Worm (Caenorhabditis elegans): Measurements from ENCODE around the gene vap-2.

DNA sequence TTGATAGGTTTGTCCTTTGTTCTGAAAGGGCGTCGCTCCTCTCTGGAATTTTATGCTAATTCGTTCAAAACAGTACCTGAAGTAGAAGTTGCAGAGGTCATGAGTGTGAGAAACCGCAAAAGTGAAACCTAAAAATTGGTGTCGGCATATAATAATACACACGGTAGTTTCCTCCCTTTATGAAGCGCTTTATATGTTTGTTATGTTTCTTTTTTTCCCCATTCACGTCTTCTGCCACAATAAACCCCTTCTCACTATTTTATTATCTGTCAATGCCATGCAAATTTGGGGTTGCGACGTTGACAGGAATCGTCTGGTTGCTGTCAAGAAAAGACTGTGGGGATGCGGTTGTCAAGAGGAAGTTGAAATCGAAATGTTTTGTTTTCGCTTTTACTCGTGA, at the start of gene vap-2:
- TF ChIP-seq ztf-11 (tag; optimal IDR thresholded peaks at IDR 0.05) (no peak), skn-1 (tag; optimal IDR thresholded peaks at IDR 0.05) (no peak), ama-1 (optimal IDR thresholded peaks at IDR 0.05) (no peak), fos-1 (tag; optimal IDR thresholded peaks at IDR 0.05) (no peak), R02D3.7 (tag; optimal IDR thresholded peaks at IDR 0.05) (no peak), ztf-4 (tag; optimal IDR thresholded peaks at IDR 0.05) (no peak)

Measured in whole organism, L3 larva.